Worm (Caenorhabditis elegans) whole organism, L3 larva: ENCODE results near the gene F12F6.7.
A peak's percentile ranks its signal among the peaks of the same experiment; 100 is the strongest.

ENCODE experiments used
- R02D3.7 ChIP-seq: fragments of 150-350 bp; optimal IDR thresholded peaks from 2 replicates; lab custom pipeline; 2014; ENCODE audit warnings: missing biosample characterization, missing genetic modification characterization
- ZK546.5 ChIP-seq: sonication (generic microtip); optimal IDR thresholded peaks from 2 replicates; lab custom pipeline; 2017; ENCODE audit warnings: missing biosample characterization, missing genetic modification characterization
- aly-2 ChIP-seq: fragments of 150-350 bp; optimal IDR thresholded peaks from 2 replicates; lab custom pipeline; 2014; ENCODE audit warnings: missing biosample characterization, missing genetic modification characterization
- ama-1 ChIP-seq: fragments of 150-350 bp; optimal IDR thresholded peaks from 2 replicates; lab custom pipeline; 2018
- ceh-16 ChIP-seq: sonication (generic microtip); optimal IDR thresholded peaks from 2 replicates; lab custom pipeline; 2017; ENCODE audit warnings: missing biosample characterization, missing genetic modification characterization
- ceh-28 ChIP-seq: fragments of 150-350 bp; optimal IDR thresholded peaks from 2 replicates; lab custom pipeline; 2014; ENCODE audit warnings: missing biosample characterization, missing genetic modification reagents, missing genetic modification characterization
- ceh-82 ChIP-seq: fragments of 150-350 bp; optimal IDR thresholded peaks from 2 replicates; lab custom pipeline; 2014; ENCODE audit warnings: missing biosample characterization, missing genetic modification characterization
- ceh-9 ChIP-seq: sonication (generic microtip); optimal IDR thresholded peaks from 2 replicates; lab custom pipeline; 2018; ENCODE audit warnings: missing biosample characterization, missing genetic modification characterization
- daf-12 ChIP-seq: fragments of 150-350 bp; optimal IDR thresholded peaks from 2 replicates; lab custom pipeline; 2014; ENCODE audit warnings: missing biosample characterization, missing genetic modification reagents, missing genetic modification characterization
- egl-27 ChIP-seq: sonication (generic microtip); optimal IDR thresholded peaks from 4 replicates; lab custom pipeline; 2017; ENCODE audit warnings: missing biosample characterization, missing genetic modification reagents, missing genetic modification characterization
- egl-5 ChIP-seq: fragments of 150-350 bp; optimal IDR thresholded peaks from 2 replicates; lab custom pipeline; 2017; ENCODE audit warnings: missing biosample characterization, missing genetic modification reagents, missing genetic modification characterization, inconsistent platforms
- elt-1 ChIP-seq: fragments of 150-350 bp; optimal IDR thresholded peaks from 2 replicates; lab custom pipeline; 2014; ENCODE audit warnings: missing biosample characterization, missing genetic modification characterization
- elt-2 ChIP-seq: sonication (generic microtip); optimal IDR thresholded peaks from 2 replicates; lab custom pipeline; 2016; ENCODE audit warnings: missing genetic modification reagents, mild to moderate bottlenecking, missing genetic modification characterization, missing compliant biosample characterization
- elt-3 ChIP-seq, 3 experiments: fragments of 150-350 bp in 1 of 3; sonication (generic microtip) in 2 of 3; optimal IDR thresholded peaks; 2 replicates in 2 of 3; 4 replicates in 1 of 3; lab custom pipeline; 2014 to 2017; ENCODE audit warnings: missing biosample characterization in 3 of 3, missing genetic modification characterization in 3 of 3
- eor-1 ChIP-seq, 2 experiments: fragments of 150-350 bp; optimal IDR thresholded peaks; 2 replicates each; lab custom pipeline; 2014 to 2018; ENCODE audit warnings: missing biosample characterization in 2 of 2, missing genetic modification characterization in 2 of 2
- fkh-10 ChIP-seq: sonication (generic microtip); optimal IDR thresholded peaks from 2 replicates; lab custom pipeline; 2017; ENCODE audit warnings: missing biosample characterization, missing genetic modification reagents, missing genetic modification characterization
- fkh-2 ChIP-seq: fragments of 150-350 bp; optimal IDR thresholded peaks from 2 replicates; lab custom pipeline; 2014; ENCODE audit warnings: missing biosample characterization, missing genetic modification reagents, missing genetic modification characterization
- fos-1 ChIP-seq: fragments of 150-350 bp; optimal IDR thresholded peaks from 2 replicates; lab custom pipeline; 2014; ENCODE audit warnings: missing biosample characterization, missing genetic modification characterization
- hmg-11 ChIP-seq: sonication (generic microtip); optimal IDR thresholded peaks from 2 replicates; lab custom pipeline; 2016; ENCODE audit warnings: missing genetic modification characterization, missing compliant biosample characterization
- jun-1 ChIP-seq: fragments of 150-350 bp; optimal IDR thresholded peaks from 2 replicates; lab custom pipeline; 2014; ENCODE audit warnings: missing biosample characterization, missing genetic modification reagents, missing genetic modification characterization
- lin-15B ChIP-seq: fragments of 150-350 bp; optimal IDR thresholded peaks from 2 replicates; lab custom pipeline; 2014; ENCODE audit warnings: missing biosample characterization, missing genetic modification characterization
- lin-39 ChIP-seq: fragments of 150-350 bp; optimal IDR thresholded peaks from 2 replicates; lab custom pipeline; 2018; ENCODE audit warnings: missing biosample characterization, missing genetic modification reagents, missing genetic modification characterization
- lsy-12 ChIP-seq: sonication (generic microtip); optimal IDR thresholded peaks from 2 replicates; lab custom pipeline; 2016; ENCODE audit warnings: mild to moderate bottlenecking, missing genetic modification characterization, missing compliant biosample characterization
- mdl-1 ChIP-seq: fragments of 150-350 bp; optimal IDR thresholded peaks from 2 replicates; lab custom pipeline; 2014; ENCODE audit warnings: missing biosample characterization, missing genetic modification characterization
- mml-1 ChIP-seq: fragments of 150-350 bp; sonication (generic microtip); optimal IDR thresholded peaks from 3 replicates; lab custom pipeline; 2014; ENCODE audit warnings: missing biosample characterization, missing genetic modification characterization
- nfya-1 ChIP-seq: sonication (generic microtip); optimal IDR thresholded peaks from 2 replicates; lab custom pipeline; 2017; ENCODE audit warnings: missing genetic modification characterization, mild to moderate bottlenecking, missing compliant biosample characterization, antibody characterized with exemption, moderate library complexity; ENCODE audit not compliant: insufficient read depth
- nhr-11 ChIP-seq: fragments of 150-350 bp; optimal IDR thresholded peaks from 2 replicates; lab custom pipeline; 2014; ENCODE audit warnings: missing biosample characterization, missing genetic modification characterization
- nhr-12 ChIP-seq: fragments of 150-350 bp; optimal IDR thresholded peaks from 2 replicates; lab custom pipeline; 2014; ENCODE audit warnings: missing biosample characterization, missing genetic modification characterization
- nhr-23 ChIP-seq: fragments of 150-350 bp; optimal IDR thresholded peaks from 2 replicates; lab custom pipeline; 2014; ENCODE audit warnings: missing biosample characterization, missing genetic modification reagents, missing genetic modification characterization
- nhr-237 ChIP-seq: fragments of 150-350 bp; optimal IDR thresholded peaks from 2 replicates; lab custom pipeline; 2014; ENCODE audit warnings: missing biosample characterization, missing genetic modification characterization
- nhr-25 ChIP-seq: sonication (generic microtip); optimal IDR thresholded peaks from 2 replicates; lab custom pipeline; 2017; ENCODE audit warnings: missing biosample characterization, missing genetic modification characterization
- nhr-28 ChIP-seq: fragments of 150-350 bp; optimal IDR thresholded peaks from 2 replicates; lab custom pipeline; 2014; ENCODE audit warnings: missing biosample characterization, missing genetic modification characterization
- nhr-43 ChIP-seq: sonication (generic microtip); optimal IDR thresholded peaks from 2 replicates; lab custom pipeline; 2016; ENCODE audit warnings: mild to moderate bottlenecking, missing genetic modification characterization, missing compliant biosample characterization; ENCODE audit not compliant: poor library complexity, severe bottlenecking
- nhr-67 ChIP-seq: fragments of 150-350 bp; optimal IDR thresholded peaks from 2 replicates; lab custom pipeline; 2014; ENCODE audit warnings: missing biosample characterization, missing genetic modification characterization
- nhr-76 ChIP-seq: fragments of 150-350 bp; sonication (generic microtip); optimal IDR thresholded peaks from 5 replicates; lab custom pipeline; 2014; ENCODE audit warnings: missing biosample characterization, missing genetic modification characterization
- nhr-77 ChIP-seq: fragments of 150-350 bp; optimal IDR thresholded peaks from 2 replicates; lab custom pipeline; 2014; ENCODE audit warnings: missing biosample characterization, missing genetic modification characterization
- pha-4 ChIP-seq: fragments of 150-350 bp; optimal IDR thresholded peaks from 2 replicates; lab custom pipeline; 2014; ENCODE audit warnings: missing biosample characterization, missing genetic modification reagents, missing genetic modification characterization
- pqm-1 ChIP-seq: fragments of 150-350 bp; optimal IDR thresholded peaks from 2 replicates; lab custom pipeline; 2017; ENCODE audit warnings: missing biosample characterization, missing genetic modification characterization, inconsistent platforms
- sea-2 ChIP-seq: fragments of 150-350 bp; sonication (generic microtip); optimal IDR thresholded peaks from 4 replicates; lab custom pipeline; 2014; ENCODE audit warnings: missing biosample characterization, missing genetic modification reagents, missing genetic modification characterization
- skn-1 ChIP-seq: fragments of 150-350 bp; optimal IDR thresholded peaks from 2 replicates; lab custom pipeline; 2014; ENCODE audit warnings: missing biosample characterization, missing genetic modification characterization
- snpc-4 ChIP-seq: fragments of 150-350 bp; optimal IDR thresholded peaks from 2 replicates; lab custom pipeline; 2014; ENCODE audit warnings: missing biosample characterization, missing genetic modification characterization
- tbx-2 ChIP-seq: sonication (generic microtip); optimal IDR thresholded peaks from 2 replicates; lab custom pipeline; 2016; ENCODE audit warnings: mild to moderate bottlenecking, missing genetic modification characterization, missing compliant biosample characterization
- unc-39 ChIP-seq: sonication (generic microtip); optimal IDR thresholded peaks from 4 replicates; lab custom pipeline; 2017; ENCODE audit warnings: missing biosample characterization, missing genetic modification characterization
- unc-62 ChIP-seq: fragments of 150-350 bp; sonication (generic microtip); optimal IDR thresholded peaks from 4 replicates; lab custom pipeline; 2014; ENCODE audit warnings: missing biosample characterization, missing genetic modification reagents, missing genetic modification characterization
- zag-1 ChIP-seq: fragments of 150-350 bp; optimal IDR thresholded peaks from 2 replicates; lab custom pipeline; 2014; ENCODE audit warnings: missing biosample characterization, missing genetic modification characterization
- ztf-11 ChIP-seq: fragments of 150-350 bp; optimal IDR thresholded peaks from 2 replicates; lab custom pipeline; 2014; ENCODE audit warnings: missing biosample characterization, missing genetic modification characterization
- ztf-4 ChIP-seq: fragments of 150-350 bp; optimal IDR thresholded peaks from 2 replicates; lab custom pipeline; 2014; ENCODE audit warnings: missing biosample characterization, missing genetic modification characterization

The F12F6.7 gene

ce11 chrIV:11563090-11563489 lies 1.5 kb upstream of the F12F6.7 start:
- TF ChIP-seq hmg-11 (tag; lab: Kevin White, UChicago) (no peak), lin-39 (tag; lab: Kevin White, UChicago) (no peak), unc-62 (GFP tag; lab: Kevin White, UChicago) (no peak), ztf-4 (tag; lab: Kevin White, UChicago) (no peak), fkh-2 (tag; lab: Kevin White, UChicago) (no peak), mdl-1 (tag; lab: Kevin White, UChicago) (no peak), nhr-11 (tag; lab: Kevin White, UChicago) (no peak)

ce11 chrIV:11551813-11552212 lies 9.8 kb downstream of the F12F6.7 start, which contains the start of gene col-128:
col-128 (minus strand) TSS chrIV:11551960.
- peak; percentile 42 for TF ChIP-seq nhr-23 (tag; lab: Kevin White, UChicago)
- no peak for TF ChIP-seq ceh-82 (tag; lab: Kevin White, UChicago)
- TF ChIP-seq unc-62 (GFP tag; lab: Kevin White, UChicago): no peak
- TF ChIP-seq, all 47 proteins: peak for 1

ce11 chrIV:11549694-11550093 lies 11.9 kb downstream of the F12F6.7 start:
- TF ChIP-seq tbx-2 (peak; percentile 36), mdl-1 (tag; lab: Kevin White, UChicago) (no peak), elt-3 (tag; optimal IDR thresholded peaks at IDR 0.05; lab: Kevin White, UChicago) (no peak), skn-1 (tag; lab: Kevin White, UChicago) (peak; percentile 36), ztf-4 (tag; lab: Kevin White, UChicago) (no peak), fos-1 (tag; lab: Kevin White, UChicago) (no peak), nhr-237 (tag; lab: Kevin White, UChicago) (no peak), fkh-10 (GFP tag; lab: Kevin White, UChicago) (no peak), snpc-4 (tag; lab: Kevin White, UChicago) (peak; percentile 9), nhr-67 (tag; lab: Kevin White, UChicago) (no peak), ZK546.5 (no peak), ceh-82 (tag; lab: Kevin White, UChicago) (peak; percentile 66), R02D3.7 (tag; lab: Kevin White, UChicago) (peak; percentile 10), nhr-12 (tag; lab: Kevin White, UChicago) (no peak), pha-4 (tag; lab: Kevin White, UChicago) (no peak), ceh-16 (tag; lab: Kevin White, UChicago) (no peak), elt-2 (tag; lab: Kevin White, UChicago) (peak; percentile 39), egl-5 (tag; lab: Kevin White, UChicago) (peak; percentile 39), egl-27 (peak; percentile 16), elt-1 (tag; lab: Kevin White, UChicago) (no peak), eor-1 (tag; optimal IDR thresholded peaks at IDR 0.05; lab: Kevin White, UChicago) (no peak), fkh-2 (tag; lab: Kevin White, UChicago) (no peak), hmg-11 (tag; lab: Kevin White, UChicago) (no peak), lin-39 (tag; lab: Kevin White, UChicago) (peak; percentile 72), aly-2 (tag; lab: Kevin White, UChicago) (no peak), ceh-28 (no peak), unc-39 (no peak), nhr-28 (tag; lab: Kevin White, UChicago) (no peak), ceh-9 (tag; lab: Kevin White, UChicago) (no peak), nhr-25 (tag; lab: Kevin White, UChicago) (peak; percentile 49), nhr-77 (tag; lab: Kevin White, UChicago) (peak; percentile 0), lin-15B (tag; lab: Kevin White, UChicago) (peak; percentile 58), ama-1 (peak; percentile 51), nfya-1 (tag; lab: Kevin White, UChicago) (peak; percentile 76), mml-1 (tag; lab: Kevin White, UChicago) (no peak), daf-12 (tag; lab: Kevin White, UChicago) (no peak), nhr-43 (tag; lab: Kevin White, UChicago) (peak; percentile 79), nhr-11 (tag; lab: Kevin White, UChicago) (no peak), unc-62 (GFP tag; lab: Kevin White, UChicago) (no peak), jun-1 (tag; lab: Kevin White, UChicago) (peak; percentile 75), sea-2 (GFP tag; lab: Kevin White, UChicago) (no peak), ztf-11 (tag; lab: Kevin White, UChicago) (no peak), nhr-23 (tag; lab: Kevin White, UChicago) (peak; percentile 73), nhr-76 (no peak), zag-1 (no peak), lsy-12 (tag; lab: Kevin White, UChicago) (peak; percentile 65), pqm-1 (tag; lab: Kevin White, UChicago) (peak; percentile 24)
